Fruit fly (Drosophila melanogaster) whole organism, wandering third instar larva: ENCODE data around the gene CG17633.
A peak's percentile ranks its signal among the peaks of the same experiment; 100 is the strongest.

Experiments used
- Abd-B ChIP-seq: fragments of >200 bp; optimal IDR thresholded peaks from 2 replicates; lab custom pipeline; 2017; ENCODE audit warnings: missing biosample characterization, missing genetic modification characterization
- CG32264 ChIP-seq: fragments of 200-800 bp; sonication (Bioruptor generic); optimal IDR thresholded peaks from 2 replicates; lab custom pipeline; 2016; ENCODE audit warnings: missing biosample characterization, missing genetic modification characterization
- CG9705 ChIP-seq: fragments of 200-800 bp; sonication (Bioruptor generic); optimal IDR thresholded peaks from 2 replicates; lab custom pipeline; 2018; ENCODE audit warnings: missing biosample characterization, mild to moderate bottlenecking, missing genetic modification characterization
- CrebA ChIP-seq: fragments of 200-800 bp; sonication (Bioruptor generic); optimal IDR thresholded peaks from 2 replicates; lab custom pipeline; 2016; ENCODE audit warnings: missing biosample characterization, mild to moderate bottlenecking, missing genetic modification characterization, borderline replicate concordance
- Dfd ChIP-seq: fragments of >200 bp; optimal IDR thresholded peaks from 2 replicates; lab custom pipeline; 2017; ENCODE audit warnings: missing biosample characterization, missing genetic modification characterization
- Dif ChIP-seq: fragments of 200-275, 200-300 bp; sonication (Bioruptor generic); optimal IDR thresholded peaks from 2 replicates; lab custom pipeline; 2018; ENCODE audit warnings: missing biosample characterization, missing genetic modification characterization; ENCODE audit not compliant: partially characterized antibody
- GATAd ChIP-seq: sonication (Bioruptor generic); optimal IDR thresholded peaks from 2 replicates; lab custom pipeline; 2016; ENCODE audit warnings: missing biosample characterization, missing genetic modification characterization
- HLH106 ChIP-seq: fragments of 200-800 bp; optimal IDR thresholded peaks from 3 replicates; lab custom pipeline; 2019; ENCODE audit warnings: missing biosample characterization, mild to moderate bottlenecking, missing genetic modification characterization, moderate library complexity
- Hnf4 ChIP-seq: fragments of 200-800 bp; sonication (Bioruptor generic); optimal IDR thresholded peaks from 2 replicates; lab custom pipeline; 2016; ENCODE audit warnings: missing biosample characterization, mild to moderate bottlenecking, missing genetic modification characterization
- Hr78 ChIP-seq: fragments of >200 bp; optimal IDR thresholded peaks from 2 replicates; lab custom pipeline; 2017; ENCODE audit warnings: missing biosample characterization, missing genetic modification characterization
- Hr83 ChIP-seq: fragments of 200-300 bp; sonication (Bioruptor generic); optimal IDR thresholded peaks from 2 replicates; lab custom pipeline; 2016; ENCODE audit warnings: missing biosample characterization, mild to moderate bottlenecking, missing genetic modification characterization, moderate library complexity; ENCODE audit not compliant: poor library complexity, severe bottlenecking
- Jra ChIP-seq: sonication (Bioruptor generic); optimal IDR thresholded peaks from 2 replicates; lab custom pipeline; 2016; ENCODE audit warnings: missing biosample characterization, missing genetic modification characterization
- Mio ChIP-seq: sonication (Bioruptor generic); optimal IDR thresholded peaks from 2 replicates; lab custom pipeline; 2016; ENCODE audit warnings: missing biosample characterization, missing genetic modification characterization
- Myc ChIP-seq: fragments of >200 bp; optimal IDR thresholded peaks from 2 replicates; lab custom pipeline; 2017
- N ChIP-seq: fragments of >200 bp; optimal IDR thresholded peaks from 2 replicates; lab custom pipeline; 2018; ENCODE audit warnings: missing biosample characterization, missing external identifiers, missing genetic modification characterization
- OdsH ChIP-seq: fragments of 200-800 bp; sonication (Bioruptor generic); optimal IDR thresholded peaks from 2 replicates; lab custom pipeline; 2016; ENCODE audit warnings: missing biosample characterization, mild to moderate bottlenecking, missing genetic modification characterization
- Rel ChIP-seq, 2 experiments: fragments of 200-800 bp; sonication (Bioruptor generic) in 1 of 2; optimal IDR thresholded peaks; 2 replicates in 1 of 2; 3 replicates in 1 of 2; lab custom pipeline; 2016 to 2019; ENCODE audit warnings: mild to moderate bottlenecking in 2 of 2, missing biosample characterization in 2 of 2, missing genetic modification characterization in 2 of 2, moderate library complexity in 1 of 2
- Sp1 ChIP-seq: fragments of 200-800 bp; sonication (Bioruptor generic); optimal IDR thresholded peaks from 3 replicates; lab custom pipeline; 2019; ENCODE audit warnings: missing biosample characterization, mild to moderate bottlenecking, missing genetic modification characterization, moderate library complexity
- Vsx2 ChIP-seq: fragments of 200-300, 225-300 bp; sonication (Bioruptor generic); optimal IDR thresholded peaks from 2 replicates; lab custom pipeline; 2018; ENCODE audit warnings: missing biosample characterization, missing genetic modification characterization; ENCODE audit not compliant: partially characterized antibody
- br ChIP-seq: fragments of 200-800 bp; sonication (Bioruptor generic); optimal IDR thresholded peaks from 2 replicates; lab custom pipeline; 2016; ENCODE audit warnings: missing biosample characterization, missing genetic modification characterization
- brk ChIP-seq: fragments of 200-800 bp; sonication (Bioruptor generic); optimal IDR thresholded peaks from 2 replicates; lab custom pipeline; 2016; ENCODE audit warnings: missing biosample characterization, mild to moderate bottlenecking, missing genetic modification characterization
- dl ChIP-seq, 2 experiments: fragments of 175-275, 200-275 bp in 1 of 2; fragments of 200-275 bp in 1 of 2; sonication (Bioruptor generic); optimal IDR thresholded peaks; lab custom pipeline; 2018; ENCODE audit warnings: mild to moderate bottlenecking in 2 of 2, missing biosample characterization in 2 of 2, missing genetic modification characterization in 2 of 2, moderate library complexity in 2 of 2; ENCODE audit not compliant: partially characterized antibody in 2 of 2, insufficient read depth in 1 of 2
- dmrt93B ChIP-seq: fragments of 200-800 bp; sonication (Bioruptor generic); optimal IDR thresholded peaks from 2 replicates; lab custom pipeline; 2018; ENCODE audit warnings: missing biosample characterization, mild to moderate bottlenecking, missing genetic modification characterization
- dsf ChIP-seq: sonication (Bioruptor generic); optimal IDR thresholded peaks from 2 replicates; lab custom pipeline; 2016; ENCODE audit warnings: missing biosample characterization, missing genetic modification characterization, borderline replicate concordance
- ey ChIP-seq: fragments of 200-800 bp; sonication (Bioruptor generic); optimal IDR thresholded peaks from 2 replicates; lab custom pipeline; 2016; ENCODE audit warnings: missing biosample characterization, missing genetic modification characterization
- foxo ChIP-seq, 2 experiments: fragments of 200-800 bp; sonication (Bioruptor generic); optimal IDR thresholded peaks; 2 replicates in 1 of 2; 3 replicates in 1 of 2; lab custom pipeline; 2016 to 2017; ENCODE audit warnings: missing biosample characterization in 2 of 2, missing genetic modification characterization in 2 of 2
- fru ChIP-seq: fragments of 200-800 bp; sonication (Bioruptor generic); optimal IDR thresholded peaks from 3 replicates; lab custom pipeline; 2016; ENCODE audit warnings: missing biosample characterization, mild to moderate bottlenecking, missing genetic modification characterization
- h ChIP-seq: fragments of 200-800 bp; sonication (Bioruptor generic); optimal IDR thresholded peaks from 3 replicates; lab custom pipeline; 2016; ENCODE audit warnings: missing biosample characterization, mild to moderate bottlenecking, missing genetic modification characterization
- jim ChIP-seq: fragments of 175-275, 200-325 bp; sonication (Bioruptor generic); optimal IDR thresholded peaks from 2 replicates; lab custom pipeline; 2016; ENCODE audit warnings: missing biosample characterization, mild to moderate bottlenecking, missing genetic modification characterization
- lola ChIP-seq: fragments of >200 bp; optimal IDR thresholded peaks from 2 replicates; lab custom pipeline; 2017; ENCODE audit warnings: missing biosample characterization, missing genetic modification characterization
- pan ChIP-seq: fragments of >200 bp; optimal IDR thresholded peaks from 2 replicates; lab custom pipeline; 2017
- psq ChIP-seq: fragments of 200-800 bp; sonication (Bioruptor generic); optimal IDR thresholded peaks from 3 replicates; lab custom pipeline; 2017; ENCODE audit warnings: missing biosample characterization, mild to moderate bottlenecking, missing genetic modification characterization, moderate library complexity
- rgr ChIP-seq: fragments of 200-800 bp; sonication (Bioruptor generic); optimal IDR thresholded peaks from 3 replicates; lab custom pipeline; 2016; ENCODE audit warnings: missing biosample characterization, mild to moderate bottlenecking, missing genetic modification characterization
- sage ChIP-seq: fragments of 200-800 bp; sonication (Bioruptor generic); optimal IDR thresholded peaks from 2 replicates; lab custom pipeline; 2016; ENCODE audit warnings: missing biosample characterization, mild to moderate bottlenecking, missing genetic modification characterization
- sv ChIP-seq: fragments of 200-800 bp; sonication (Bioruptor generic); optimal IDR thresholded peaks from 3 replicates; lab custom pipeline; 2016; ENCODE audit warnings: missing biosample characterization, missing genetic modification characterization
- tai ChIP-seq: sonication (Bioruptor generic); optimal IDR thresholded peaks from 2 replicates; lab custom pipeline; 2016; ENCODE audit warnings: missing biosample characterization, missing genetic modification characterization
- usp ChIP-seq: fragments of >200 bp; optimal IDR thresholded peaks from 2 replicates; lab custom pipeline; 2017; ENCODE audit warnings: missing biosample characterization, missing genetic modification characterization
- woc ChIP-seq: sonication (Bioruptor generic); optimal IDR thresholded peaks from 2 replicates; lab custom pipeline; 2016; ENCODE audit warnings: missing biosample characterization, mild to moderate bottlenecking, missing genetic modification characterization

CG17633 gene

DNA sequence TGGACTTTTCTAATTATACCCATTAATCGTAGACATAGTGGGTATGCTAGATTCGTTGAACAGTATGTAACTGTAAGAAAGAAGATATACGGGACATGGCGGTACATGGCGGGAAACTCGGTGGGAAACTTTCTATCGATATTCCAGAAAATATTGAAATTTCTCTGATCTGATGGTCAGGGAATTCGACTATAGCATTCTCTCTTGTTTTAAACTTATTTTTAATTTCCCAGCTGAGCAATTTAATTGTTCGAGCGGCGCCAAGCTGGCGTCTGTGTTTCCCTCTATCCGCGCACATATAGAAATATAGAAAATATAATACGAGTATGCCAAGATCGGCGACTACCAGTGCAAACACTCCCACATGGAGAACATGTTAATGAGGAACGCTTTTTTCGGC lies 10.3 kb downstream of the CG17633 start:
- TF ChIP-seq Jra (GFP tag; lab: Kevin White, UChicago) (no peak), jim (GFP tag; lab: Kevin White, UChicago) (no peak), CG32264 (no peak), lola (no peak), Hr78 (GFP tag; lab: Kevin White, UChicago) (no peak), pan (lab: Kevin White, UChicago) (no peak), CG9705 (GFP tag; lab: Kevin White, UChicago) (no peak), HLH106 (tag; lab: Kevin White, UChicago) (no peak), dsf (GFP tag; lab: Kevin White, UChicago) (no peak), Hr83 (GFP tag; lab: Kevin White, UChicago) (no peak)

- TF ChIP-seq dmrt93B (no peak), lola (no peak), br (GFP tag; lab: Kevin White, UChicago) (no peak), h (GFP tag; lab: Kevin White, UChicago) (no peak), Rel (GFP tag; optimal IDR thresholded peaks at IDR 0.05; lab: Kevin White, UChicago) (no peak), Rel (tag; optimal IDR thresholded peaks at IDR 0.05; lab: Kevin White, UChicago) (peak; percentile 31)
Observed at dm6 chr2L:9779754-9780153, 10.9 kb downstream of the CG17633 start.

- TF ChIP-seq lola (no peak), dl (GFP tag; optimal IDR thresholded peaks at IDR 0.05; lab: Kevin White, UChicago; ENCODE audit: insufficient read depth in 1 of 2, partially characterized antibody in 2 of 2) (peak; percentile 97 to 98), Rel (GFP tag; optimal IDR thresholded peaks at IDR 0.05; lab: Kevin White, UChicago) (peak; percentile 64), Rel (tag; optimal IDR thresholded peaks at IDR 0.05; lab: Kevin White, UChicago) (peak; percentile 83), usp (GFP tag; lab: Kevin White, UChicago) (no peak), Vsx2 (peak; percentile 94), Hr83 (GFP tag; lab: Kevin White, UChicago) (peak; percentile 87), foxo (GFP tag; optimal IDR thresholded peaks at IDR 0.05; lab: Kevin White, UChicago) (peak in 1 of 2 experiments; percentile 55), CG32264 (no peak), h (GFP tag; lab: Kevin White, UChicago) (peak; percentile 73), Mio (peak; percentile 18), tai (GFP tag; lab: Kevin White, UChicago) (no peak), Dif (GFP tag; lab: Kevin White, UChicago) (peak; percentile 98), Sp1 (GFP tag; lab: Kevin White, UChicago) (peak; percentile 68), jim (GFP tag; lab: Kevin White, UChicago) (no peak), ey (GFP tag; lab: Kevin White, UChicago) (no peak), N (GFP tag; lab: Kevin White, UChicago) (no peak), Myc (lab: Kevin White, UChicago) (no peak), sage (no peak), Jra (GFP tag; lab: Kevin White, UChicago) (peak; percentile 52), fru (GFP tag; lab: Kevin White, UChicago) (peak; percentile 54), dsf (GFP tag; lab: Kevin White, UChicago) (no peak), sv (GFP tag; lab: Kevin White, UChicago) (no peak), Hnf4 (peak; percentile 57), psq (GFP tag; lab: Kevin White, UChicago) (no peak), GATAd (no peak), OdsH (GFP tag; lab: Kevin White, UChicago) (peak; percentile 51), dmrt93B (no peak), Hr78 (GFP tag; lab: Kevin White, UChicago) (no peak), pan (lab: Kevin White, UChicago) (no peak), rgr (peak; percentile 57), Abd-B (no peak), woc (no peak), brk (no peak), Dfd (no peak), br (GFP tag; lab: Kevin White, UChicago) (peak; percentile 67), HLH106 (tag; lab: Kevin White, UChicago) (peak; percentile 18), CrebA (GFP tag; lab: Kevin White, UChicago) (no peak), CG9705 (GFP tag; lab: Kevin White, UChicago) (no peak)
Observed at dm6 chr2L:9782176-9782581, 13.3 kb downstream of the CG17633 start, which contains the start of gene IP3K1. TSS of gene IP3K1 (plus strand) at chr2L:9782384.
